Fruit fly (Drosophila melanogaster) whole organism, adult: ENCODE data around the gene Alg11.

ENCODE experiments used
- CG11617 ChIP-seq: fragments of 200-800 bp; sonication (Bioruptor generic); optimal IDR thresholded peaks from 2 replicates; lab custom pipeline; 2017; ENCODE audit warnings: mild to moderate bottlenecking, missing biosample characterization, missing genetic modification reagents, missing genetic modification characterization
- CG12768 ChIP-seq: fragments of 200-800 bp; sonication (Bioruptor generic); optimal IDR thresholded peaks from 2 replicates; lab custom pipeline; 2017; ENCODE audit warnings: missing biosample characterization, missing genetic modification characterization, mild to moderate bottlenecking, moderate library complexity, missing genetic modification reagents
- CG14711 ChIP-seq: fragments of 200-800 bp; sonication (Bioruptor generic); optimal IDR thresholded peaks from 2 replicates; lab custom pipeline; 2018; ENCODE audit warnings: missing biosample characterization, mild to moderate bottlenecking, missing genetic modification characterization, moderate library complexity
- CG1620 ChIP-seq: fragments of 200-800 bp; sonication (Bioruptor generic); optimal IDR thresholded peaks from 2 replicates; lab custom pipeline; 2016; ENCODE audit warnings: missing biosample characterization, missing genetic modification characterization
- CG33017 ChIP-seq: fragments of 200-800 bp; sonication (Bioruptor generic); optimal IDR thresholded peaks from 2 replicates; lab custom pipeline; 2018; ENCODE audit warnings: missing biosample characterization, mild to moderate bottlenecking, missing genetic modification characterization, moderate library complexity
- CG5204 ChIP-seq: fragments of 200-800 bp; sonication (Bioruptor generic); optimal IDR thresholded peaks from 2 replicates; lab custom pipeline; 2016; ENCODE audit warnings: missing biosample characterization, missing genetic modification characterization
- CG7045 ChIP-seq: fragments of 200-800 bp; sonication (Bioruptor generic); optimal IDR thresholded peaks from 2 replicates; lab custom pipeline; 2017; ENCODE audit warnings: missing biosample characterization, mild to moderate bottlenecking, missing genetic modification characterization
- CG7101 ChIP-seq: fragments of 200-800 bp; sonication (Bioruptor generic); optimal IDR thresholded peaks from 2 replicates; lab custom pipeline; 2018; ENCODE audit warnings: missing biosample characterization, mild to moderate bottlenecking, missing genetic modification characterization, moderate library complexity
- Clk ChIP-seq: fragments of 200-800 bp; sonication (Bioruptor generic); optimal IDR thresholded peaks from 2 replicates; lab custom pipeline; 2017; ENCODE audit warnings: missing biosample characterization, missing genetic modification characterization
- Crg-1 ChIP-seq: fragments of 200-800 bp; sonication (Bioruptor generic); optimal IDR thresholded peaks from 2 replicates; lab custom pipeline; 2016; ENCODE audit warnings: missing biosample characterization, missing genetic modification characterization
- Hr96 ChIP-seq: fragments of 200-800 bp; sonication (Bioruptor generic); optimal IDR thresholded peaks from 2 replicates; lab custom pipeline; 2016; ENCODE audit warnings: missing biosample characterization, missing genetic modification characterization
- Mnt ChIP-seq: fragments of 200-800 bp; sonication (Bioruptor generic); optimal IDR thresholded peaks from 2 replicates; lab custom pipeline; 2016; ENCODE audit warnings: missing biosample characterization, mild to moderate bottlenecking, missing genetic modification characterization
- bab1 ChIP-seq: fragments of 200-800 bp; sonication (Bioruptor generic); optimal IDR thresholded peaks from 3 replicates; lab custom pipeline; 2019; ENCODE audit warnings: missing biosample characterization, mild to moderate bottlenecking, missing genetic modification characterization, moderate library complexity
- cic ChIP-seq: fragments of 200-800 bp; sonication (Bioruptor generic); optimal IDR thresholded peaks from 2 replicates; lab custom pipeline; 2017; ENCODE audit warnings: missing biosample characterization, mild to moderate bottlenecking, missing genetic modification characterization, moderate library complexity
- cnc ChIP-seq, 2 experiments: fragments of >200 bp; optimal IDR thresholded peaks; 2 replicates each; lab custom pipeline; 2017
- kay ChIP-seq: fragments of 200-800 bp; sonication (Bioruptor generic); peaks from one replicate; lab custom pipeline; 2016; ENCODE audit warnings: missing biosample characterization, missing genetic modification characterization, borderline replicate concordance
- ovo ChIP-seq: fragments of 200-800 bp; sonication (Bioruptor generic); optimal IDR thresholded peaks from 2 replicates; lab custom pipeline; 2016; ENCODE audit warnings: missing biosample characterization, missing genetic modification characterization
- pad ChIP-seq: fragments of 200-800 bp; sonication (Bioruptor generic); optimal IDR thresholded peaks from 3 replicates; lab custom pipeline; 2017; ENCODE audit warnings: missing biosample characterization, missing genetic modification characterization, mild to moderate bottlenecking, moderate library complexity, missing genetic modification reagents
- tj ChIP-seq: fragments of 200-800 bp; sonication (Bioruptor generic); optimal IDR thresholded peaks from 3 replicates; lab custom pipeline; 2017; ENCODE audit warnings: missing biosample characterization, mild to moderate bottlenecking, missing genetic modification characterization, moderate library complexity
- toe ChIP-seq: fragments of 200-800 bp; sonication (Bioruptor generic); optimal IDR thresholded peaks from 2 replicates; lab custom pipeline; 2016; ENCODE audit warnings: missing biosample characterization, missing genetic modification characterization

Gene Alg11

DNA sequence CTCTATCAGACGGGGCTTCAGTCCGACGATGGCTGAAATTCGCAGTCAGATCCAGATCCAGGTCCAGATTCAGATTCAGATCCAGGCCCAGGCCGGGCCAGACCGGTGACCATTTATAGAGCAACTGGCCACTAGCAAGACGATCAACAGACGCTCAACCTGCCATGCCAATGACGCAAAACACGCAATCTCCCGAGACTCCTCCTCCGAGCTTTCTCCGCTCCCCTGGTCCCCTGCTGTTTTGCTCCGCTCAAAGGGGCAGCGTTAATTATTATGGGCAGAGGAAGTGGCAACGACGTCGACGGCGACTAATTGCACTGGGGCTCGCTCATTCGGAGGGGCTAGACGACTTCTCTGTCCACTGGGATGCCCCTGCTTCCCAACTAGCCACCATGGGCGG is 25.8 kb downstream of the Alg11 start:
- TF ChIP-seq toe (no peak), CG33017 (no peak), pad (no peak), ovo (no peak), cnc (optimal IDR thresholded peaks at IDR 0.05; lab: Kevin White, UChicago) (no peak)

DNA sequence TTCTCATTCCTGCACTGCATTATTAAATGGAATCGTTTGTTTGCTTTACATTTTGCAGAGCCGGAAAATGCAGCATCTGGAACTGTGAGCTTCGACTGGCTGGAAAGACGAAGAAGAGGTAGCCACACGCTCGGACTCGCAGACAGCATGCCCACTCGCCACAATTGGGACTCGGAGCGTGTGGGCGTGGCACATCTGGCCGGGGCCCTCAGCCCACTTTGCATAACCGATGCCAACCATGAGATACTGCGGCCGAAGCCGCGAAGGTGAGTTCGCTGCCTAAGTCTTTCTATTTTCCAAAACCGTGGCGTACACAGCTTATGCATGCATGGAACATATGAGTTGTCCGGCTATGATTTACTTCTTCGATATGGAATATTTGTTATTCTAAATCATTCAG is 26.5 kb downstream of the Alg11 start:
- TF ChIP-seq cnc (optimal IDR thresholded peaks at IDR 0.05; lab: Kevin White, UChicago): no peak
- TF ChIP-seq Hr96 (GFP tag; lab: Kevin White, UChicago): no peak
- TF ChIP-seq cic (GFP tag; lab: Kevin White, UChicago): no peak
- no peak for TF ChIP-seq pad
- TF ChIP-seq CG5204 (GFP tag; lab: Kevin White, UChicago): no peak

DNA sequence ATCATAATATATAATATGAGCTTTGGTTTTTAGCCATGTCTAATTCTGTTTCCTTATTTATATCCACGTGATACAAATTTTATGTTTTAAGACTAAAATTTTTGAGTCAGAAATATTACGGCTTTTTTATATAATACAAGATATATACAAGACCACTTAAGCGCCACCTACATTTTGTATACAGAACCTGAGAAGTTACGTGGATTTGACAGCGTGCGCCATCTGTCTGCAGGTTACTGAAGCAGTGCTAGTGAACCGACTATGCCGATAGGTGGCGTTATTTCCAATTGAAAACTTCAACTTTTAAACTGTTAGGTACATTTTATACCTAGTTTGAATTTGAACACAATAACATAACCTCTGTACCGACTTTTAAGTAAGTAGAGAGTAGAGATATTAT is 27.2 kb downstream of the Alg11 start:
- TF ChIP-seq CG7101 (no peak), cnc (optimal IDR thresholded peaks at IDR 0.05; lab: Kevin White, UChicago) (no peak), kay (GFP tag; lab: Kevin White, UChicago) (peak; percentile 10), Crg-1 (GFP tag; lab: Kevin White, UChicago) (no peak), CG5204 (GFP tag; lab: Kevin White, UChicago) (peak; percentile 47), CG1620 (peak; percentile 50), toe (peak; percentile 32), Mnt (no peak), ovo (peak; percentile 0), CG12768 (GFP tag; lab: Kevin White, UChicago) (no peak), Hr96 (GFP tag; lab: Kevin White, UChicago) (peak; percentile 58), bab1 (GFP tag; lab: Kevin White, UChicago) (peak; percentile 67), pad (no peak)

DNA sequence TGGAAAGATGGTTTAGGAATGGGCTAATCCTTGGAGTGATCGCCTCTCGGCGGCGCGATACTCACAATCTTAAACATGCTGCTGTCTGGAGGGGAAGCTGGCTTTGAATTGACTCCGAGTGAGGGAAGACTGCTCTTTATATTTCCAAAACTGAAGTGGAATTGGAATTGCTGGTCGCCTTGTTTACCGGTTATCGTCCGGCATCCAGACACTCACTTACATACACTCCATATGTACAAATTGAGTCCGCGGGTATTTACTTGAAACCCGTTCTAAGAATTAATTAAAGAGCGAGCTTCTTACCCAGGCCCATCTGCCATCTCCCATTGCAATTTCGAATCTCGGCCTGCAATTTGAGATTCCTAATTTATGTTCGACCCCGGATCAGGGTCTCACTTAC is 41.3 kb downstream of the Alg11 start, which contains the start of gene Cpr78E:
TSS of gene Cpr78E (minus strand) at position 101 of the 400 bp plus-strand sequence.
- TF ChIP-seq Hr96 (GFP tag; lab: Kevin White, UChicago): no peak
- no peak for TF ChIP-seq CG7101
- no peak for TF ChIP-seq toe
- no peak for TF ChIP-seq bab1 (GFP tag; lab: Kevin White, UChicago)
- no peak for TF ChIP-seq cnc (optimal IDR thresholded peaks at IDR 0.05; lab: Kevin White, UChicago)
- TF ChIP-seq pad: no peak
- TF ChIP-seq tj: no peak
- no peak for TF ChIP-seq CG11617 (GFP tag; lab: Kevin White, UChicago)
- TF ChIP-seq CG14711 (tag; lab: Kevin White, UChicago): no peak
- TF ChIP-seq CG7045: no peak
- TF ChIP-seq kay (GFP tag; lab: Kevin White, UChicago): no peak
- TF ChIP-seq CG1620: no peak
- TF ChIP-seq Crg-1 (GFP tag; lab: Kevin White, UChicago): no peak
- no peak for TF ChIP-seq cic (GFP tag; lab: Kevin White, UChicago)

DNA sequence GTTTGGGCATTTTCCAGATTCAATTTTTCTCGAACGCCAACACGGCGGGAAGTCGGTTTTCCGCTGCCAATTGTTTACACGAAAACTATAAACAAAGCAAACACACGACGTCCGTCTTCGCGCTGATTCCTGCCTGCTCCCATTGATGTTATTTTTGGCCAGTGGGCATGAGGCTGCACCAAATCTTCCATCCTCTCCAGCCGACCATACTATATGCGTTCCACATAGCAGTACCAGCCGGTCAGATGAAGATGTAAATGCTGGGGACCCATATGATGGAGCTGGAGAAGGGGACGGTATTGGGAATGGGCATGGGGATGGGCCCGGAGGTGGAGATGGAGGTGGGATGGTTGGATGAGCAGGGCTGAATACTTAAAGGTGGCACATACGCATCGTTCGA is 41.9 kb downstream of the Alg11 start:
- no peak for TF ChIP-seq CG14711 (tag; lab: Kevin White, UChicago)
- no peak for TF ChIP-seq Hr96 (GFP tag; lab: Kevin White, UChicago)
- TF ChIP-seq bab1 (GFP tag; lab: Kevin White, UChicago): no peak
- no peak for TF ChIP-seq pad
- TF ChIP-seq Clk: no peak
- no peak for TF ChIP-seq cnc (optimal IDR thresholded peaks at IDR 0.05; lab: Kevin White, UChicago)
- TF ChIP-seq CG5204 (GFP tag; lab: Kevin White, UChicago): no peak
- TF ChIP-seq CG33017: no peak

DNA sequence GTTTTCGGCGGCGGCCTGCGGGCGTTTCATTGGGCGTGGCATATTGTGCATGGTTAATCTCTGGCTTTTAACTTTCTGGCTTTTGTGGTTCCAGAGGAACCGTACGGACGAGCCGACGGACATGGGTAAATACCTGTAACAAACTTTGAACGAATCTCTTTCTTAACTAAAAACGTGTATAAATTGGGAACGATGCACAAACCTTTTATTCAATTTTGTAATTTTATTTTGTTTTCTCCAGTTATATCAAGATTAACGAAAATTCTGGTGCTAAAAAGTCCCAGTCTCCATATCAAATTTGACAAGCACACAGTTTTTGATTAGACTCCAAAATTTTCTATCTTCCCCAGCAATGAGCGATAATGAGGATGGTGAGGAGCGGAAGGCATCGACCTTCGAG is 46.2 kb downstream of the Alg11 start, which contains the start of gene CG11249:
TSS of gene CG11249 (plus strand) at position 301 of the 400 bp plus-strand sequence.
- no peak for TF ChIP-seq Hr96 (GFP tag; lab: Kevin White, UChicago)
- TF ChIP-seq Clk: no peak
- no peak for TF ChIP-seq CG14711 (tag; lab: Kevin White, UChicago)
- TF ChIP-seq ovo: no peak
